Worm (Caenorhabditis elegans) whole organism, L4 larva: Measurements from ENCODE around the gene zip-9.

Experiments used
- F10B5.3 ChIP-seq: sonication (generic microtip); optimal IDR thresholded peaks from 2 replicates; lab custom pipeline; 2016; ENCODE audit warnings: mild to moderate bottlenecking, missing genetic modification characterization, missing compliant biosample characterization
- F49E8.2 ChIP-seq: sonication (generic microtip); optimal IDR thresholded peaks from 2 replicates; lab custom pipeline; 2016; ENCODE audit warnings: missing compliant biosample characterization, mild to moderate bottlenecking, missing genetic modification characterization, borderline replicate concordance
- Y105C5A.15 ChIP-seq: fragments of 200-800 bp; sonication (Bioruptor generic); IDR thresholded peaks from 2 replicates; pipeline ENCODE4 v1.3.6; 2022; ENCODE audit warnings: missing genetic modification characterization, missing compliant biosample characterization
- Y48G9A.11 ChIP-seq: fragments of 200-800 bp; sonication (Bioruptor generic); IDR thresholded peaks from 2 replicates; pipeline ENCODE4 v1.3.6; 2022; ENCODE audit warnings: missing genetic modification reagents, missing genetic modification characterization, missing compliant biosample characterization
- Y5F2A.4 ChIP-seq: fragments of 200-800 bp; sonication (Bioruptor generic); optimal IDR thresholded peaks from 2 replicates; lab custom pipeline; 2018; ENCODE audit warnings: mild to moderate bottlenecking, missing genetic modification characterization, missing compliant biosample characterization
- ZK546.5 ChIP-seq, 2 experiments: sonication (generic microtip); optimal IDR thresholded peaks; 2 replicates each; lab custom pipeline; 2017; ENCODE audit warnings: missing biosample characterization in 2 of 2, missing genetic modification characterization in 2 of 2
- aly-2 ChIP-seq: sonication (generic microtip); optimal IDR thresholded peaks from 2 replicates; lab custom pipeline; 2018; ENCODE audit warnings: missing biosample characterization, missing genetic modification characterization
- arid-1 ChIP-seq: fragments of 200-800 bp; sonication (Bioruptor generic); conservative IDR thresholded peaks from 2 replicates; pipeline ENCODE4 v1.3.6; 2022; ENCODE audit warnings: missing genetic modification reagents, missing genetic modification characterization, missing compliant biosample characterization
- attf-4 ChIP-seq: sonication (generic microtip); optimal IDR thresholded peaks from 3 replicates; lab custom pipeline; 2017; ENCODE audit warnings: missing biosample characterization, missing genetic modification characterization
- ceh-32 ChIP-seq: sonication (generic microtip); optimal IDR thresholded peaks from 2 replicates; lab custom pipeline; 2016; ENCODE audit warnings: mild to moderate bottlenecking, missing genetic modification characterization, missing compliant biosample characterization; ENCODE audit not compliant: poor library complexity
- ces-1 ChIP-seq: fragments of 150-350 bp; sonication (generic microtip); optimal IDR thresholded peaks from 4 replicates; lab custom pipeline; 2014; ENCODE audit warnings: missing biosample characterization, missing genetic modification reagents, missing genetic modification characterization
- daf-12 ChIP-seq: fragments of 150-350 bp; optimal IDR thresholded peaks from 2 replicates; lab custom pipeline; 2014; ENCODE audit warnings: missing biosample characterization, missing genetic modification reagents, missing genetic modification characterization
- daf-16 ChIP-seq, 3 experiments: sonication (generic microtip); optimal IDR thresholded peaks; 2 replicates each; lab custom pipeline; 2016 to 2017; ENCODE audit warnings: missing genetic modification characterization in 3 of 3, missing genetic modification reagents in 3 of 3, mild to moderate bottlenecking in 2 of 3, missing compliant biosample characterization in 2 of 3, missing biosample characterization in 1 of 3, moderate library complexity in 1 of 3
- daf-19 ChIP-seq: fragments of 200-800 bp; sonication (Bioruptor generic); conservative IDR thresholded peaks from 2 replicates; pipeline ENCODE4 v1.3.6; 2022; ENCODE audit warnings: missing genetic modification characterization, missing compliant biosample characterization
- daf-8 ChIP-seq: fragments of 200-800 bp; sonication (Bioruptor generic); IDR thresholded peaks from 2 replicates; pipeline ENCODE4 v1.3.6; 2022; ENCODE audit warnings: missing genetic modification characterization, missing compliant biosample characterization
- dmd-6 ChIP-seq: fragments of 200-800 bp; sonication (Bioruptor generic); IDR thresholded peaks from 2 replicates; pipeline ENCODE4 v1.3.6; 2022; ENCODE audit warnings: missing genetic modification reagents, missing genetic modification characterization, missing compliant biosample characterization
- dmd-8 ChIP-seq: fragments of 200-800 bp; sonication (Bioruptor generic); IDR thresholded peaks from 2 replicates; pipeline ENCODE4 v1.3.6; 2022; ENCODE audit warnings: missing genetic modification characterization, missing compliant biosample characterization
- dpl-1 ChIP-seq: fragments of 150-350 bp; optimal IDR thresholded peaks from 2 replicates; lab custom pipeline; 2014; ENCODE audit warnings: missing biosample characterization, missing genetic modification reagents, missing genetic modification characterization
- duxl-1 ChIP-seq: sonication (generic microtip); optimal IDR thresholded peaks from 2 replicates; lab custom pipeline; 2016; ENCODE audit warnings: mild to moderate bottlenecking, missing genetic modification characterization, moderate library complexity, missing compliant biosample characterization; ENCODE audit not compliant: poor library complexity
- egl-27 ChIP-seq: sonication (generic microtip); optimal IDR thresholded peaks from 3 replicates; lab custom pipeline; 2017; ENCODE audit warnings: missing biosample characterization, missing genetic modification reagents, missing genetic modification characterization
- fkh-10 ChIP-seq: fragments of 150-350 bp; optimal IDR thresholded peaks from 2 replicates; lab custom pipeline; 2014; ENCODE audit warnings: missing biosample characterization, missing genetic modification reagents, missing genetic modification characterization
- gei-8 ChIP-seq: fragments of 200-800 bp; sonication (Bioruptor generic); optimal IDR thresholded peaks from 2 replicates; lab custom pipeline; 2018; ENCODE audit warnings: mild to moderate bottlenecking, missing genetic modification characterization, missing compliant biosample characterization
- hif-1 ChIP-seq, 2 experiments: sonication (generic microtip); optimal IDR thresholded peaks; 2 replicates each; lab custom pipeline; 2016 to 2017; ENCODE audit warnings: missing compliant biosample characterization in 2 of 2, missing genetic modification characterization in 2 of 2, missing genetic modification reagents in 2 of 2, missing genotype in 2 of 2, mild to moderate bottlenecking in 1 of 2
- hlh-11 ChIP-seq: fragments of 200-800 bp; sonication (Bioruptor generic); optimal IDR thresholded peaks from 2 replicates; lab custom pipeline; 2018; ENCODE audit warnings: mild to moderate bottlenecking, missing genetic modification characterization, missing compliant biosample characterization
- lim-7 ChIP-seq: fragments of 200-800 bp; sonication (Bioruptor generic); IDR thresholded peaks from 2 replicates; pipeline ENCODE4 v1.3.6; 2022; ENCODE audit warnings: missing genetic modification characterization, missing compliant biosample characterization
- lin-1 ChIP-seq: fragments of 200-800 bp; sonication (Bioruptor generic); IDR thresholded peaks from 2 replicates; pipeline ENCODE4 v1.3.6; 2022; ENCODE audit warnings: missing genetic modification reagents, missing genetic modification characterization, missing compliant biosample characterization
- lin-15B ChIP-seq: fragments of 150-350 bp; sonication (generic microtip); optimal IDR thresholded peaks from 3 replicates; lab custom pipeline; 2014; ENCODE audit warnings: missing biosample characterization, missing genetic modification characterization
- lin-38 ChIP-seq: fragments of 200-800 bp; sonication (Bioruptor generic); IDR thresholded peaks from 2 replicates; pipeline ENCODE4 v1.3.6; 2022; ENCODE audit warnings: missing genetic modification reagents, missing genetic modification characterization, missing compliant biosample characterization
- lin-39 ChIP-seq: fragments of 150-350 bp; optimal IDR thresholded peaks from 2 replicates; lab custom pipeline; 2014; ENCODE audit warnings: missing biosample characterization, missing genetic modification reagents, missing genetic modification characterization
- lsy-2 ChIP-seq, 2 experiments: fragments of 150-350 bp in 1 of 2; sonication (generic microtip) in 1 of 2; optimal IDR thresholded peaks; 2 replicates each; lab custom pipeline; 2014 to 2017; ENCODE audit warnings: missing biosample characterization in 2 of 2, missing genetic modification characterization in 2 of 2
- madf-5 ChIP-seq, 2 experiments: fragments of 200-800 bp; sonication (Bioruptor generic); IDR thresholded peaks; 2 replicates each; pipeline ENCODE4 v1.3.6; 2022; ENCODE audit warnings: missing compliant biosample characterization in 2 of 2, missing genetic modification characterization in 2 of 2
- mdl-1 ChIP-seq, 2 experiments: fragments of 150-350 bp in 1 of 2; sonication (generic microtip) in 1 of 2; optimal IDR thresholded peaks; 2 replicates each; lab custom pipeline; 2014 to 2017; ENCODE audit warnings: missing biosample characterization in 2 of 2, missing genetic modification characterization in 2 of 2
- mdt-29 ChIP-seq: fragments of 200-800 bp; sonication (Bioruptor generic); IDR thresholded peaks from 2 replicates; pipeline ENCODE4 v1.3.6; 2022; ENCODE audit warnings: missing genetic modification reagents, missing genetic modification characterization, missing compliant biosample characterization
- mep-1 ChIP-seq: fragments of 150-350 bp; sonication (generic microtip); optimal IDR thresholded peaks from 3 replicates; lab custom pipeline; 2014; ENCODE audit warnings: missing biosample characterization, missing genetic modification characterization
- mxl-2 ChIP-seq: fragments of 200-800 bp; sonication (Bioruptor generic); conservative IDR thresholded peaks from 2 replicates; pipeline ENCODE4 v1.3.6; 2022; ENCODE audit warnings: missing genetic modification reagents, missing genetic modification characterization, missing compliant biosample characterization
- nhr-10 ChIP-seq: fragments of 150-350 bp; optimal IDR thresholded peaks from 2 replicates; lab custom pipeline; 2014; ENCODE audit warnings: missing biosample characterization, missing genetic modification characterization
- nhr-11 ChIP-seq: fragments of 150-350 bp; optimal IDR thresholded peaks from 2 replicates; lab custom pipeline; 2014; ENCODE audit warnings: missing biosample characterization, missing genetic modification characterization
- nhr-25 ChIP-seq: sonication (generic microtip); optimal IDR thresholded peaks from 2 replicates; lab custom pipeline; 2017; ENCODE audit warnings: missing genetic modification characterization, mild to moderate bottlenecking, missing compliant biosample characterization, antibody characterized with exemption, moderate library complexity, borderline replicate concordance; ENCODE audit not compliant: insufficient read depth
- nhr-42 ChIP-seq: fragments of 200-800 bp; sonication (Bioruptor generic); IDR thresholded peaks from 2 replicates; pipeline ENCODE4 v1.3.6; 2022; ENCODE audit warnings: missing genetic modification characterization, missing compliant biosample characterization
- nhr-6 ChIP-seq: fragments of 150-350 bp; optimal IDR thresholded peaks from 2 replicates; lab custom pipeline; 2014; ENCODE audit warnings: missing biosample characterization, missing genetic modification characterization
- rbr-2 ChIP-seq: sonication (generic microtip); optimal IDR thresholded peaks from 2 replicates; lab custom pipeline; 2016; ENCODE audit warnings: missing genotype, missing genetic modification characterization, missing compliant biosample characterization
- saeg-2 ChIP-seq: fragments of 200-800 bp; sonication (Bioruptor generic); IDR thresholded peaks from 2 replicates; pipeline ENCODE4 v1.3.6; 2022; ENCODE audit warnings: missing genetic modification reagents, missing genetic modification characterization, missing compliant biosample characterization
- set-16 ChIP-seq: fragments of 200-800 bp; sonication (Bioruptor generic); IDR thresholded peaks from 2 replicates; pipeline ENCODE4 v1.3.6; 2022; ENCODE audit warnings: missing genetic modification reagents, missing genetic modification characterization, missing compliant biosample characterization
- snpc-4 ChIP-seq: fragments of 150-350 bp; optimal IDR thresholded peaks from 2 replicates; lab custom pipeline; 2014; ENCODE audit warnings: missing biosample characterization, missing genetic modification characterization
- spr-1 ChIP-seq: sonication (generic microtip); optimal IDR thresholded peaks from 2 replicates; lab custom pipeline; 2016; ENCODE audit warnings: mild to moderate bottlenecking, missing genetic modification characterization, missing compliant biosample characterization
- tra-1 ChIP-seq: fragments of 200-800 bp; sonication (Bioruptor generic); IDR thresholded peaks from 2 replicates; pipeline ENCODE4 v1.3.6; 2022; ENCODE audit warnings: missing genetic modification reagents, missing genetic modification characterization, missing compliant biosample characterization
- zfp-2 ChIP-seq: sonication (generic microtip); optimal IDR thresholded peaks from 2 replicates; lab custom pipeline; 2016; ENCODE audit warnings: mild to moderate bottlenecking, missing genetic modification characterization, missing compliant biosample characterization
- zfp-3 ChIP-seq: fragments of 200-800 bp; sonication (Bioruptor generic); conservative IDR thresholded peaks from 2 replicates; pipeline ENCODE4 v1.3.6; 2022; ENCODE audit warnings: missing genetic modification reagents, missing genetic modification characterization, missing compliant biosample characterization
- zip-2 ChIP-seq: fragments of 150-350 bp; optimal IDR thresholded peaks from 2 replicates; lab custom pipeline; 2014; ENCODE audit warnings: missing biosample characterization, missing genetic modification characterization

Gene zip-9

DNA sequence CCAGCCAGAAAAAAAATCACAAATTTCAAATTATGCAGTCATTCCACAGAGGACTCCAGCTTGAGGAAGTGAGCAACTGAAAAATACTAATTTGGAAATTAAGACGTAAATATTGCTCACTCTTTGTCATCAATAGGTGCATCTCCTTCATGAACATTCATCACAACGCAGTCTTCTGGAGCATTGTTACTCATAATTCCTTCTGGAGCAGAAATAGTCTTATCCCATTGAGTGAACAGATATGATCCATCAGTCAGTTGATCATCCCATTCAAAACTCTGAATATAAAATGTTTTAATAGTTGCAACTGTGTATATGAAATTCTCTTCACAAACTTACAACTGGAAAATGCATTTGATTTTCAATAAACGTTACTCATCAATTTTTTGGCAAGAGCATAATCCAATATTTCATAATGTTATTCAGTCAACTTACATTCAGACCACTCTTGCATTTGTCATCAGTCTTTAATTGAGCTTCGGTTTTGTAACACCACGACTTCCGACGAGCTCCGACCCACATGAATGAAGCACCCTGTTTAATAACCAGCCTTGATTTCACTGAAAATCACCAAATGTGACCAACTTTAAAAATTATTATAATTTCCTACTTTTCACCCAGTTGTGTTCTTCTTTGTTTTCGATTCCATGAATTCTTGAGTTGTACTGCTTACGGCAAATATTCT is 11.4 kb downstream of the zip-9 start (continued):
- TF ChIP-seq arid-1: no peak
- TF ChIP-seq zip-2 (tag; lab: Kevin White, UChicago): no peak
- no peak for TF ChIP-seq dpl-1 (GFP tag; lab: Kevin White, UChicago)
- TF ChIP-seq duxl-1 (tag; lab: Kevin White, UChicago): no peak
- TF ChIP-seq spr-1 (tag; lab: Kevin White, UChicago): no peak
- 0 out of 2 replicates have a peak, but pooled peaks have one; percentile 8 for TF ChIP-seq tra-1
- TF ChIP-seq rbr-2: no peak
- TF ChIP-seq lin-1 (GFP tag; lab: Robert Waterston, UW): no peak
- TF ChIP-seq ceh-32 (tag; lab: Kevin White, UChicago): no peak
- TF ChIP-seq Y105C5A.15 (GFP tag; lab: Robert Waterston, UW): no peak
- no peak for TF ChIP-seq snpc-4
- no peak for TF ChIP-seq nhr-10 (tag; lab: Kevin White, UChicago)
- no peak for TF ChIP-seq daf-19 (GFP tag; lab: Robert Waterston, UW)
- no peak for TF ChIP-seq aly-2
- peak; percentile 95 for TF ChIP-seq zfp-3
- TF ChIP-seq ces-1: no peak
- TF ChIP-seq nhr-42: no peak
- no peak for TF ChIP-seq mdl-1 (tag; optimal IDR thresholded peaks at IDR 0.05; lab: Kevin White, UChicago)
- peak in 1 of 2 experiments; percentile 48 for TF ChIP-seq daf-16 (GFP tag; optimal IDR thresholded peaks at IDR 0.05; lab: Kevin White, UChicago)
- TF ChIP-seq daf-16 (tag; optimal IDR thresholded peaks at IDR 0.05; lab: Kevin White, UChicago): no peak
- peak; percentile 35 for TF ChIP-seq mep-1
- no peak for TF ChIP-seq lim-7 (GFP tag; lab: Robert Waterston, UW)
- TF ChIP-seq egl-27: no peak
- TF ChIP-seq lin-39: no peak
- peak in 1 of 2 experiments; percentile 6 for TF ChIP-seq hif-1 (tag; optimal IDR thresholded peaks at IDR 0.05; lab: Kevin White, UChicago)
- no peak for TF ChIP-seq madf-5 (GFP tag; IDR thresholded peaks at IDR 0.05; lab: Robert Waterston, UW)
- TF ChIP-seq daf-8 (GFP tag; lab: Robert Waterston, UW): no peak
- TF ChIP-seq lin-38: no peak; the same call in 1 of the 2 replicates
- no peak for TF ChIP-seq set-16
- TF ChIP-seq zfp-2 (tag; lab: Kevin White, UChicago): no peak
- TF ChIP-seq lsy-2 (tag; optimal IDR thresholded peaks at IDR 0.05; lab: Kevin White, UChicago): peak in 1 of 2 experiments; percentile 61
- TF ChIP-seq daf-12: no peak
- 0 out of 2 replicates have a peak, but pooled peaks have one; percentile 32 for TF ChIP-seq mdt-29 (GFP tag; lab: Robert Waterston, UW)
- no peak for TF ChIP-seq F10B5.3 (tag; lab: Kevin White, UChicago)
- no peak for TF ChIP-seq fkh-10
- TF ChIP-seq lin-15B (tag; lab: Kevin White, UChicago): no peak
- no peak for TF ChIP-seq F49E8.2 (tag; lab: Kevin White, UChicago)
- no peak for TF ChIP-seq nhr-6
- no peak for TF ChIP-seq Y48G9A.11
- no peak for TF ChIP-seq attf-4
- TF ChIP-seq hlh-11 (tag; lab: Kevin White, UChicago): no peak
- TF ChIP-seq ZK546.5 (tag; optimal IDR thresholded peaks at IDR 0.05; lab: Kevin White, UChicago): no peak
- TF ChIP-seq nhr-11 (tag; lab: Kevin White, UChicago): no peak
- TF ChIP-seq dmd-6 (GFP tag; lab: Robert Waterston, UW): no peak; the same call in 1 of the 2 replicates
- TF ChIP-seq gei-8 (GFP tag; lab: Kevin White, UChicago): no peak
- no peak for TF ChIP-seq Y5F2A.4 (GFP tag; lab: Kevin White, UChicago)
- peak; percentile 18 for TF ChIP-seq nhr-25 (tag; lab: Kevin White, UChicago)
- TF ChIP-seq dmd-8 (GFP tag; lab: Robert Waterston, UW): no peak
- TF ChIP-seq saeg-2 (GFP tag; lab: Robert Waterston, UW): peak; percentile 57; the same call in 1 of the 2 replicates
- no peak for TF ChIP-seq mxl-2
